Worm (Caenorhabditis elegans) whole organism, young adult: ENCODE data around the gene srw-84.

Source experiments
- F22D6.2 ChIP-seq: sonication (generic microtip); optimal IDR thresholded peaks from 2 replicates; lab custom pipeline; 2016; ENCODE audit warnings: mild to moderate bottlenecking, missing genetic modification characterization, missing compliant biosample characterization
- T26A5.8 ChIP-seq: sonication (generic microtip); optimal IDR thresholded peaks from 2 replicates; lab custom pipeline; 2016; ENCODE audit warnings: missing genetic modification characterization, missing compliant biosample characterization
- Y53G8AR.9 ChIP-seq: fragments of 200-800 bp; sonication (Bioruptor generic); conservative IDR thresholded peaks from 2 replicates; pipeline ENCODE4 v1.3.6; 2022; ENCODE audit warnings: missing genetic modification reagents, missing genetic modification characterization, missing compliant biosample characterization
- Y56A3A.18 ChIP-seq: fragments of 200-800 bp; sonication (Bioruptor generic); IDR thresholded peaks from 2 replicates; pipeline ENCODE4 v1.3.6; 2022; ENCODE audit warnings: missing genetic modification reagents, missing genetic modification characterization, missing compliant biosample characterization
- akir-1 ChIP-seq: fragments of 200-800 bp; sonication (Bioruptor generic); optimal IDR thresholded peaks from 2 replicates; lab custom pipeline; 2018; ENCODE audit warnings: mild to moderate bottlenecking, missing genetic modification characterization, moderate library complexity, missing compliant biosample characterization
- aptf-3 ChIP-seq: fragments of 200-800 bp; sonication (Bioruptor generic); IDR thresholded peaks from 2 replicates; pipeline ENCODE4 v1.3.6; 2022; ENCODE audit warnings: missing genetic modification characterization, missing compliant biosample characterization
- atf-7 ChIP-seq: sonication (generic microtip); optimal IDR thresholded peaks from 2 replicates; lab custom pipeline; 2017; ENCODE audit warnings: mild to moderate bottlenecking, missing genetic modification characterization, missing compliant biosample characterization
- attf-6 ChIP-seq: fragments of 200-800 bp; sonication (Bioruptor generic); IDR thresholded peaks from 2 replicates; pipeline ENCODE4 v1.3.6; 2022; ENCODE audit warnings: missing genetic modification reagents, missing genetic modification characterization, missing compliant biosample characterization
- bed-1 ChIP-seq: fragments of 200-800 bp; sonication (Bioruptor generic); IDR thresholded peaks from 2 replicates; pipeline ENCODE4 v1.3.6; 2022; ENCODE audit warnings: missing genetic modification reagents, missing genetic modification characterization, missing compliant biosample characterization
- cebp-1 ChIP-seq, 2 experiments: fragments of 200-800 bp in 1 of 2; sonication (Bioruptor generic) in 1 of 2; sonication (generic microtip) in 1 of 2; IDR thresholded peaks in 1 of 2; optimal IDR thresholded peaks in 1 of 2; 2 replicates each; pipeline versions ENCODE4 v1.3.6 to Lab custom; 2017 to 2022; ENCODE audit warnings: missing compliant biosample characterization in 2 of 2, missing genetic modification characterization in 2 of 2, mild to moderate bottlenecking in 1 of 2, missing genetic modification reagents in 1 of 2, moderate library complexity in 1 of 2
- dox-1 ChIP-seq: fragments of 200-800 bp; sonication (Bioruptor generic); IDR thresholded peaks from 2 replicates; pipeline ENCODE4 v1.3.6; 2022; ENCODE audit warnings: missing genetic modification reagents, missing genetic modification characterization, missing compliant biosample characterization
- dpff-1 ChIP-seq: sonication (generic microtip); optimal IDR thresholded peaks from 2 replicates; lab custom pipeline; 2017; ENCODE audit warnings: mild to moderate bottlenecking, missing genetic modification characterization, missing compliant biosample characterization
- egl-44 ChIP-seq: fragments of 200-800 bp; sonication (Bioruptor generic); IDR thresholded peaks from 2 replicates; pipeline ENCODE4 v1.3.6; 2022; ENCODE audit warnings: missing genetic modification reagents, missing genetic modification characterization, missing compliant biosample characterization
- him-1 ChIP-seq: sonication (generic microtip); optimal IDR thresholded peaks from 2 replicates; lab custom pipeline; 2016; ENCODE audit warnings: missing genotype, missing genetic modification reagents, missing genetic modification characterization, missing compliant biosample characterization
- hlh-12 ChIP-seq: sonication (generic microtip); optimal IDR thresholded peaks from 2 replicates; lab custom pipeline; 2016; ENCODE audit warnings: missing genetic modification characterization, missing compliant biosample characterization
- hlh-26 ChIP-seq: fragments of 200-800 bp; sonication (Bioruptor generic); conservative IDR thresholded peaks from 2 replicates; pipeline ENCODE4 v1.3.6; 2022; ENCODE audit warnings: missing genetic modification reagents, missing genetic modification characterization, missing compliant biosample characterization
- hmg-1.2 ChIP-seq: fragments of 200-800 bp; sonication (Bioruptor generic); IDR thresholded peaks from 2 replicates; pipeline ENCODE4 v1.3.6; 2022; ENCODE audit warnings: missing genetic modification reagents, missing genetic modification characterization, missing compliant biosample characterization
- lir-1 ChIP-seq: fragments of 200-800 bp; sonication (Bioruptor generic); conservative IDR thresholded peaks from 2 replicates; pipeline ENCODE4 v1.3.6; 2022; ENCODE audit warnings: missing genetic modification reagents, missing genetic modification characterization, missing compliant biosample characterization
- madf-8 ChIP-seq: fragments of 200-800 bp; sonication (Bioruptor generic); conservative IDR thresholded peaks from 2 replicates; pipeline ENCODE4 v1.3.6; 2022; ENCODE audit warnings: missing genetic modification reagents, missing genetic modification characterization, missing compliant biosample characterization
- mel-28 ChIP-seq: sonication (generic microtip); optimal IDR thresholded peaks from 2 replicates; lab custom pipeline; 2016; ENCODE audit warnings: borderline replicate concordance, mild to moderate bottlenecking, missing genetic modification characterization, missing compliant biosample characterization
- nfya-1 ChIP-seq: sonication (generic microtip); optimal IDR thresholded peaks from 2 replicates; lab custom pipeline; 2017; ENCODE audit warnings: antibody characterized with exemption, missing compliant biosample characterization, missing genetic modification characterization, borderline replicate concordance; ENCODE audit not compliant: insufficient read depth
- nhr-80 ChIP-seq: sonication (generic microtip); optimal IDR thresholded peaks from 2 replicates; lab custom pipeline; 2016; ENCODE audit warnings: missing genetic modification characterization, missing compliant biosample characterization
- nhr-90 ChIP-seq: sonication (generic microtip); optimal IDR thresholded peaks from 2 replicates; lab custom pipeline; 2016; ENCODE audit warnings: missing genotype, mild to moderate bottlenecking, missing genetic modification characterization, missing compliant biosample characterization
- sdz-38 ChIP-seq: sonication (generic microtip); optimal IDR thresholded peaks from 2 replicates; lab custom pipeline; 2016; ENCODE audit warnings: missing genotype, missing genetic modification characterization, missing compliant biosample characterization
- snpc-1.1 ChIP-seq: sonication (generic microtip); optimal IDR thresholded peaks from 2 replicates; lab custom pipeline; 2017; ENCODE audit warnings: missing genetic modification characterization, mild to moderate bottlenecking, missing compliant biosample characterization, antibody characterized with exemption, moderate library complexity, missing genotype, missing genetic modification reagents; ENCODE audit not compliant: insufficient read depth
- tbp1 ChIP-seq: fragments of 200-800 bp; sonication (Bioruptor generic); optimal IDR thresholded peaks from 2 replicates; lab custom pipeline; 2018; ENCODE audit warnings: mild to moderate bottlenecking, missing genetic modification characterization, missing compliant biosample characterization
- ztf-28 ChIP-seq: fragments of 200-800 bp; sonication (Bioruptor generic); IDR thresholded peaks from 2 replicates; pipeline ENCODE4 v1.3.6; 2022; ENCODE audit warnings: missing genetic modification reagents, missing genetic modification characterization, missing compliant biosample characterization

The srw-84 gene

ce11 chrV:19403619-19404018 is 22.6 kb downstream of the srw-84 start:
- no peak for TF ChIP-seq aptf-3 (GFP tag; lab: Robert Waterston, UW)

- TF ChIP-seq hlh-26 (GFP tag; lab: Robert Waterston, UW): no peak
- peak; percentile 39; the same call in 1 of the 2 replicates for TF ChIP-seq dox-1 (GFP tag; lab: Robert Waterston, UW)
- TF ChIP-seq akir-1 (GFP tag; lab: Kevin White, UChicago): no peak
- TF ChIP-seq him-1 (tag; lab: Kevin White, UChicago): no peak
- TF ChIP-seq hmg-1.2 (GFP tag; lab: Robert Waterston, UW): no peak
- no peak for TF ChIP-seq mel-28 (tag; lab: Kevin White, UChicago)
- TF ChIP-seq egl-44 (GFP tag; lab: Robert Waterston, UW): no peak
- peak; percentile 84 for TF ChIP-seq nhr-80 (tag; lab: Kevin White, UChicago)
- no peak for TF ChIP-seq nhr-90 (tag; lab: Kevin White, UChicago)
- no peak for TF ChIP-seq lir-1 (GFP tag; lab: Robert Waterston, UW)
- TF ChIP-seq madf-8 (GFP tag; lab: Robert Waterston, UW): no peak
- no peak for TF ChIP-seq F22D6.2 (tag; lab: Kevin White, UChicago)
- no peak for TF ChIP-seq cebp-1 (GFP tag; IDR thresholded peaks at IDR 0.05; lab: Robert Waterston, UW)
- TF ChIP-seq cebp-1 (tag; optimal IDR thresholded peaks at IDR 0.05; lab: Kevin White, UChicago): no peak
- no peak for TF ChIP-seq hlh-12 (tag; lab: Kevin White, UChicago)
Observed at ce11 chrV:19405276-19405815, 24.3 kb downstream of the srw-84 start, which contains the start of the genes C25F9.6 and C25F9.10. Gene C25F9.6, minus strand, starts transcription at chrV:19405326. Gene C25F9.10, plus strand, starts transcription at chrV:19405729.

- TF ChIP-seq snpc-1.1: no peak
- TF ChIP-seq cebp-1 (GFP tag; IDR thresholded peaks at IDR 0.05; lab: Robert Waterston, UW): peak; percentile 69; the same call in 1 of the 2 replicates
- peak; percentile 70 for TF ChIP-seq cebp-1 (tag; optimal IDR thresholded peaks at IDR 0.05; lab: Kevin White, UChicago)
- TF ChIP-seq attf-6 (GFP tag; lab: Robert Waterston, UW): no peak
- no peak for TF ChIP-seq F22D6.2 (tag; lab: Kevin White, UChicago)
- TF ChIP-seq nfya-1 (tag; lab: Kevin White, UChicago): no peak
- TF ChIP-seq Y53G8AR.9 (GFP tag; lab: Robert Waterston, UW): no peak
- peak; percentile 70 for TF ChIP-seq nhr-80 (tag; lab: Kevin White, UChicago)
- TF ChIP-seq bed-1 (GFP tag; lab: Robert Waterston, UW): no peak
- TF ChIP-seq T26A5.8 (tag; lab: Kevin White, UChicago): no peak
- TF ChIP-seq ztf-28 (GFP tag; lab: Robert Waterston, UW): no peak
- no peak for TF ChIP-seq dpff-1
Observed at ce11 chrV:19410663-19411062, 29.6 kb downstream of the srw-84 start, which contains the start of gene C25F9.5. Gene C25F9.5, minus strand, starts transcription at chrV:19410857.

- TF ChIP-seq nhr-80 (tag; lab: Kevin White, UChicago) (peak; percentile 7), Y56A3A.18 (no peak)
- TF ChIP-seq, all 124 proteins: peak for 1
Observed at ce11 chrV:19416475-19416874, 35.4 kb downstream of the srw-84 start, which contains the start of the genes C25F9.4 and C25F9.9. Gene C25F9.4, minus strand, starts transcription at chrV:19416575. Gene C25F9.9, plus strand, starts transcription at chrV:19416611.

ce11 chrV:19417836-19418235 is 36.8 kb downstream of the srw-84 start, which contains the start of gene C25F9.15:
Gene C25F9.15, plus strand, starts transcription at chrV:19418136.
- TF ChIP-seq nhr-80 (tag; lab: Kevin White, UChicago) (peak; percentile 3), tbp1 (GFP tag; lab: Kevin White, UChicago) (no peak)

DNA sequence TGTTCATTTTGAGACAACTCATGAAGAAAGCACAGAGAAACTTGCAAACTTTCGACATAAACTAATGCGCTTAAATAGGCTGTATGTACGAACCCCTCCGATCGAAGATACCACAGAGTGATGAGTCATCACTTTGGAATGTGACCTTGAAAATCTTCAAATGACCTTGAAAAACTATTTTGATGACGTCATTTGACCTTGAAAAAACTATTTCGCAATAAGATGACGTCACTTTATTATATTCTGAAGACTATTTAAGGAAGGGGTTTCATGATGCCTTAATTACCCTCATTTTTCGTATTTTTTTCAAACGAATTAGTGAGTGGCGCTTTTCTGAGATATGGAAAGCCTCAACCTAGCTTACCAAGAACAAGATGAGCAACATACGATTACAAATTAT is 40.1 kb downstream of the srw-84 start, which contains the start of gene C25F9.2:
TSS of gene C25F9.2 (plus strand) at position 341 of the 400 bp plus-strand sequence.
- TF ChIP-seq sdz-38: no peak
- TF ChIP-seq atf-7 (tag; lab: Kevin White, UChicago): peak; percentile 57
